Fruit fly (Drosophila melanogaster) whole organism, adult: ENCODE measurements around the gene Apoltp.

Source experiments
- CG5204 ChIP-seq: fragments of 200-800 bp; sonication (Bioruptor generic); optimal IDR thresholded peaks from 2 replicates; lab custom pipeline; 2016; ENCODE audit warnings: missing biosample characterization, missing genetic modification characterization
- CG7101 ChIP-seq: fragments of 200-800 bp; sonication (Bioruptor generic); optimal IDR thresholded peaks from 2 replicates; lab custom pipeline; 2018; ENCODE audit warnings: missing biosample characterization, mild to moderate bottlenecking, missing genetic modification characterization, moderate library complexity
- Clk ChIP-seq: fragments of 200-800 bp; sonication (Bioruptor generic); optimal IDR thresholded peaks from 2 replicates; lab custom pipeline; 2017; ENCODE audit warnings: missing biosample characterization, missing genetic modification characterization
- Crg-1 ChIP-seq: fragments of 200-800 bp; sonication (Bioruptor generic); optimal IDR thresholded peaks from 2 replicates; lab custom pipeline; 2016; ENCODE audit warnings: missing biosample characterization, missing genetic modification characterization
- Mnt ChIP-seq: fragments of 200-800 bp; sonication (Bioruptor generic); optimal IDR thresholded peaks from 2 replicates; lab custom pipeline; 2016; ENCODE audit warnings: missing biosample characterization, mild to moderate bottlenecking, missing genetic modification characterization
- cnc ChIP-seq, 2 experiments: fragments of >200 bp; optimal IDR thresholded peaks; 2 replicates each; lab custom pipeline; 2017
- ovo ChIP-seq: fragments of 200-800 bp; sonication (Bioruptor generic); optimal IDR thresholded peaks from 2 replicates; lab custom pipeline; 2016; ENCODE audit warnings: missing biosample characterization, missing genetic modification characterization
- pad ChIP-seq: fragments of 200-800 bp; sonication (Bioruptor generic); optimal IDR thresholded peaks from 3 replicates; lab custom pipeline; 2017; ENCODE audit warnings: missing biosample characterization, missing genetic modification characterization, mild to moderate bottlenecking, moderate library complexity, missing genetic modification reagents
- tj ChIP-seq: fragments of 200-800 bp; sonication (Bioruptor generic); optimal IDR thresholded peaks from 3 replicates; lab custom pipeline; 2017; ENCODE audit warnings: missing biosample characterization, mild to moderate bottlenecking, missing genetic modification characterization, moderate library complexity

DNA sequence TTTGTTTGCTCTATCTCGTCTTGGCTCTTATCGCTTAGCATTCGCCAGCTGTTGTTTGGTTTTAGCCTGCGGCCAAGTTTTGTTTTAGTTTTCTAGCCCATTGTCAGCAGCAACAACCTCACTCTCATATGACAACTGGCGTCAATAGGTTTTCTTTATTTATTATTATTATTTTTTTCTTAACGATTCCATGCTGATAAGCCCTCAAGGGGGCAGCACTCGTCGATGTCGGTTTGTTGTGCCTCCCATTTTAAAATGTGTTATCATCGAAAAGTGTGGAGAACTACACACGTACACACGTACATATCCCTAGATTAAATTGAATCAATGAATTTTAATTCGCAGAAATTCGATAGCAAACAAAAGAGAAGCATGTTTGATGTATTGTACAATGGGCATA, 57.3 kb downstream of the Apoltp start:
- TF ChIP-seq pad (GFP tag; lab: Kevin White, UChicago) (no peak), cnc (optimal IDR thresholded peaks at IDR 0.05; lab: Kevin White, UChicago) (no peak), Crg-1 (GFP tag; lab: Kevin White, UChicago) (no peak), CG5204 (no peak), CG7101 (no peak), ovo (GFP tag; lab: Kevin White, UChicago) (no peak), Mnt (no peak), Clk (no peak), tj (GFP tag; lab: Kevin White, UChicago) (no peak)
